Fruit fly (Drosophila melanogaster) whole organism, prepupa: ENCODE data around the gene Fancd2.

Source experiments
- Blimp-1 ChIP-seq: fragments of 200-800 bp; sonication (Bioruptor generic); optimal IDR thresholded peaks from 3 replicates; lab custom pipeline; 2017; ENCODE audit warnings: missing biosample characterization, missing genetic modification characterization, mild to moderate bottlenecking, moderate library complexity, missing genetic modification reagents
- CG10631 ChIP-seq: fragments of 200-800 bp; sonication (Bioruptor generic); optimal IDR thresholded peaks from 2 replicates; lab custom pipeline; 2016; ENCODE audit warnings: missing biosample characterization, missing genetic modification characterization
- CG10669 ChIP-seq: fragments of 200-800 bp; sonication (Bioruptor generic); optimal IDR thresholded peaks from 3 replicates; lab custom pipeline; 2018; ENCODE audit warnings: missing biosample characterization, mild to moderate bottlenecking, missing genetic modification characterization, moderate library complexity
- CG11294 ChIP-seq: fragments of 200-800 bp; sonication (Bioruptor generic); IDR thresholded peaks from 2 replicates; pipeline ENCODE4 v1.3.6; 2022; ENCODE audit warnings: missing biosample characterization, missing genetic modification characterization
- CG11762 ChIP-seq: fragments of 200-800 bp; sonication (Bioruptor generic); optimal IDR thresholded peaks from 3 replicates; lab custom pipeline; 2016; ENCODE audit warnings: missing biosample characterization, missing genetic modification characterization; ENCODE audit not compliant: insufficient read depth
- CG11902 ChIP-seq: fragments of 200-800 bp; sonication (Bioruptor generic); optimal IDR thresholded peaks from 3 replicates; lab custom pipeline; 2016; ENCODE audit warnings: missing biosample characterization, missing genetic modification characterization
- CG15336 ChIP-seq: fragments of 200-800 bp; sonication (Bioruptor generic); IDR thresholded peaks from 2 replicates; pipeline ENCODE4 v1.3.6; 2022; ENCODE audit warnings: missing biosample characterization, missing genetic modification characterization
- CG1621 ChIP-seq: fragments of 200-800 bp; sonication (Bioruptor generic); optimal IDR thresholded peaks from 3 replicates; lab custom pipeline; 2018; ENCODE audit warnings: missing biosample characterization, mild to moderate bottlenecking, missing genetic modification characterization
- CG16779 ChIP-seq: fragments of 200-800 bp; sonication (Bioruptor generic); optimal IDR thresholded peaks from 3 replicates; lab custom pipeline; 2017; ENCODE audit warnings: missing biosample characterization, mild to moderate bottlenecking, missing genetic modification characterization
- CG3032 ChIP-seq: fragments of 200-800 bp; optimal IDR thresholded peaks from 2 replicates; lab custom pipeline; 2019; ENCODE audit warnings: missing biosample characterization, mild to moderate bottlenecking, missing genetic modification characterization, moderate library complexity
- CG31627 ChIP-seq: fragments of 200-800 bp; sonication (Bioruptor generic); optimal IDR thresholded peaks from 3 replicates; lab custom pipeline; 2016; ENCODE audit warnings: missing biosample characterization, missing genetic modification characterization
- CG32006 ChIP-seq: fragments of 200-800 bp; sonication (Bioruptor generic); optimal IDR thresholded peaks from 3 replicates; lab custom pipeline; 2017; ENCODE audit warnings: missing biosample characterization, mild to moderate bottlenecking, missing genetic modification characterization
- CG34406 ChIP-seq: fragments of 200-800 bp; sonication (Bioruptor generic); optimal IDR thresholded peaks from 3 replicates; lab custom pipeline; 2016; ENCODE audit warnings: missing biosample characterization, missing genetic modification characterization
- CG3919 ChIP-seq: fragments of 200-800 bp; sonication (Bioruptor generic); optimal IDR thresholded peaks from 3 replicates; lab custom pipeline; 2016; ENCODE audit warnings: missing biosample characterization, missing genetic modification characterization
- CG4318 ChIP-seq: fragments of 200-800 bp; sonication (Bioruptor generic); optimal IDR thresholded peaks from 3 replicates; lab custom pipeline; 2017; ENCODE audit warnings: missing biosample characterization, mild to moderate bottlenecking, missing genetic modification characterization
- CG6163 ChIP-seq: fragments of 200-800 bp; sonication (Bioruptor generic); IDR thresholded peaks from 3 replicates; pipeline ENCODE4 v1.3.6; 2022; ENCODE audit warnings: missing biosample characterization, missing genetic modification characterization
- CG6808 ChIP-seq: fragments of 200-800 bp; sonication (Bioruptor generic); optimal IDR thresholded peaks from 3 replicates; lab custom pipeline; 2017; ENCODE audit warnings: missing biosample characterization, missing genetic modification characterization, mild to moderate bottlenecking, moderate library complexity, missing genetic modification reagents
- CG6854 ChIP-seq: fragments of 200-800 bp; sonication (Bioruptor generic); optimal IDR thresholded peaks from 2 replicates; lab custom pipeline; 2017; ENCODE audit warnings: missing biosample characterization, mild to moderate bottlenecking, missing genetic modification characterization
- CG7368 ChIP-seq: fragments of 200-800 bp; sonication (Bioruptor generic); optimal IDR thresholded peaks from 3 replicates; lab custom pipeline; 2016; ENCODE audit warnings: missing biosample characterization, missing genetic modification characterization
- CG8632 ChIP-seq: fragments of 200-800 bp; sonication (Bioruptor generic); optimal IDR thresholded peaks from 3 replicates; lab custom pipeline; 2016; ENCODE audit warnings: missing biosample characterization, missing genetic modification characterization
- CG9139 ChIP-seq: fragments of 200-800 bp; sonication (Bioruptor generic); optimal IDR thresholded peaks from 3 replicates; lab custom pipeline; 2017; ENCODE audit warnings: missing biosample characterization, mild to moderate bottlenecking, missing genetic modification characterization
- Eip75B ChIP-seq: fragments of 200-800 bp; sonication (Bioruptor generic); optimal IDR thresholded peaks from 3 replicates; lab custom pipeline; 2016; ENCODE audit warnings: missing biosample characterization, missing genetic modification characterization
- Eip78C ChIP-seq: fragments of 200-800 bp; sonication (Bioruptor generic); peaks from one replicate; lab custom pipeline; 2016; ENCODE audit warnings: missing biosample characterization, missing genetic modification characterization
- Eip93F ChIP-seq: fragments of 200-800 bp; sonication (Bioruptor generic); optimal IDR thresholded peaks from 2 replicates; lab custom pipeline; 2016; ENCODE audit warnings: missing biosample characterization, mild to moderate bottlenecking, missing genetic modification characterization
- Ets21C ChIP-seq: fragments of 200-800 bp; sonication (Bioruptor generic); optimal IDR thresholded peaks from 3 replicates; lab custom pipeline; 2016; ENCODE audit warnings: missing biosample characterization, missing genetic modification characterization
- Ets96B ChIP-seq: fragments of 200-800 bp; optimal IDR thresholded peaks from 2 replicates; lab custom pipeline; 2019; ENCODE audit warnings: missing biosample characterization, mild to moderate bottlenecking, missing genetic modification characterization, moderate library complexity
- Hr38 ChIP-seq: sonication (Bioruptor generic); optimal IDR thresholded peaks from 2 replicates; lab custom pipeline; 2016; ENCODE audit warnings: missing biosample characterization, missing genetic modification characterization
- Hr39 ChIP-seq: fragments of 200-800 bp; sonication (Bioruptor generic); optimal IDR thresholded peaks from 2 replicates; lab custom pipeline; 2016; ENCODE audit warnings: missing biosample characterization, missing genetic modification characterization
- Hr4 ChIP-seq: fragments of 200-800 bp; sonication (Bioruptor generic); optimal IDR thresholded peaks from 3 replicates; lab custom pipeline; 2016; ENCODE audit warnings: missing biosample characterization, missing genetic modification characterization
- Lpt ChIP-seq: fragments of 200-800 bp; sonication (Bioruptor generic); optimal IDR thresholded peaks from 3 replicates; lab custom pipeline; 2016; ENCODE audit warnings: missing biosample characterization, missing genetic modification characterization
- Smox ChIP-seq: fragments of 200-800 bp; sonication (Bioruptor generic); optimal IDR thresholded peaks from 3 replicates; lab custom pipeline; 2016; ENCODE audit warnings: missing biosample characterization, missing genetic modification characterization
- Sox14 ChIP-seq: fragments of 200-800 bp; sonication (Bioruptor generic); optimal IDR thresholded peaks from 3 replicates; lab custom pipeline; 2016; ENCODE audit warnings: missing biosample characterization, missing genetic modification characterization
- achi ChIP-seq: fragments of 200-800 bp; sonication (Bioruptor generic); optimal IDR thresholded peaks from 3 replicates; lab custom pipeline; 2016; ENCODE audit warnings: missing biosample characterization, missing genetic modification characterization
- acj6 ChIP-seq: fragments of 200-800 bp; sonication (Bioruptor generic); optimal IDR thresholded peaks from 3 replicates; lab custom pipeline; 2016; ENCODE audit warnings: missing biosample characterization, missing genetic modification characterization
- cyc ChIP-seq: fragments of 200-800 bp; sonication (Bioruptor generic); optimal IDR thresholded peaks from 3 replicates; lab custom pipeline; 2016; ENCODE audit warnings: missing biosample characterization, missing genetic modification characterization
- dsx ChIP-seq: fragments of 200-800 bp; optimal IDR thresholded peaks from 3 replicates; lab custom pipeline; 2019; ENCODE audit warnings: missing biosample characterization, mild to moderate bottlenecking, missing genetic modification characterization, moderate library complexity; ENCODE audit not compliant: poor library complexity, severe bottlenecking
- eg ChIP-seq: fragments of 200-800 bp; sonication (Bioruptor generic); IDR thresholded peaks from 3 replicates; pipeline ENCODE4 v1.3.6; 2022; ENCODE audit warnings: missing biosample characterization, missing genetic modification characterization
- esn ChIP-seq: fragments of 200-800 bp; sonication (Bioruptor generic); optimal IDR thresholded peaks from 2 replicates; lab custom pipeline; 2016; ENCODE audit warnings: missing biosample characterization, mild to moderate bottlenecking, missing genetic modification characterization, moderate library complexity
- fd59A ChIP-seq: fragments of 200-800 bp; sonication (Bioruptor generic); optimal IDR thresholded peaks from 2 replicates; lab custom pipeline; 2017; ENCODE audit warnings: missing biosample characterization, mild to moderate bottlenecking, missing genetic modification characterization, missing genetic modification reagents
- fkh ChIP-seq: fragments of 200-800 bp; sonication (Bioruptor generic); optimal IDR thresholded peaks from 3 replicates; lab custom pipeline; 2017; ENCODE audit warnings: missing biosample characterization, mild to moderate bottlenecking, missing genetic modification characterization, moderate library complexity
- lz ChIP-seq: fragments of 200-800 bp; sonication (Bioruptor generic); optimal IDR thresholded peaks from 3 replicates; lab custom pipeline; 2016; ENCODE audit warnings: missing biosample characterization, missing genetic modification characterization
- net ChIP-seq: fragments of 200-800 bp; sonication (Bioruptor generic); optimal IDR thresholded peaks from 3 replicates; lab custom pipeline; 2016; ENCODE audit warnings: missing biosample characterization, missing genetic modification characterization
- pdm3 ChIP-seq: fragments of 200-800 bp; sonication (Bioruptor generic); optimal IDR thresholded peaks from 3 replicates; lab custom pipeline; 2016; ENCODE audit warnings: missing biosample characterization, missing genetic modification characterization
- salr ChIP-seq, 2 experiments: fragments of 200-800 bp; sonication (Bioruptor generic); optimal IDR thresholded peaks; 3 replicates each; lab custom pipeline; 2016 to 2018; ENCODE audit warnings: missing biosample characterization in 2 of 2, missing genetic modification characterization in 2 of 2, mild to moderate bottlenecking in 1 of 2
- ss ChIP-seq, 2 experiments: fragments of 200-800 bp; sonication (Bioruptor generic); optimal IDR thresholded peaks; 2 replicates in 1 of 2; 3 replicates in 1 of 2; lab custom pipeline; 2017 to 2018; ENCODE audit warnings: mild to moderate bottlenecking in 2 of 2, missing biosample characterization in 2 of 2, missing genetic modification characterization in 2 of 2, moderate library complexity in 1 of 2
- svp ChIP-seq: fragments of 200-800 bp; sonication (Bioruptor generic); peaks from one replicate; lab custom pipeline; 2016; ENCODE audit warnings: missing biosample characterization, missing genetic modification characterization
- topi ChIP-seq: fragments of 200-800 bp; sonication (Bioruptor generic); optimal IDR thresholded peaks from 3 replicates; lab custom pipeline; 2016; ENCODE audit warnings: missing biosample characterization, missing genetic modification characterization

Fancd2 gene

DNA sequence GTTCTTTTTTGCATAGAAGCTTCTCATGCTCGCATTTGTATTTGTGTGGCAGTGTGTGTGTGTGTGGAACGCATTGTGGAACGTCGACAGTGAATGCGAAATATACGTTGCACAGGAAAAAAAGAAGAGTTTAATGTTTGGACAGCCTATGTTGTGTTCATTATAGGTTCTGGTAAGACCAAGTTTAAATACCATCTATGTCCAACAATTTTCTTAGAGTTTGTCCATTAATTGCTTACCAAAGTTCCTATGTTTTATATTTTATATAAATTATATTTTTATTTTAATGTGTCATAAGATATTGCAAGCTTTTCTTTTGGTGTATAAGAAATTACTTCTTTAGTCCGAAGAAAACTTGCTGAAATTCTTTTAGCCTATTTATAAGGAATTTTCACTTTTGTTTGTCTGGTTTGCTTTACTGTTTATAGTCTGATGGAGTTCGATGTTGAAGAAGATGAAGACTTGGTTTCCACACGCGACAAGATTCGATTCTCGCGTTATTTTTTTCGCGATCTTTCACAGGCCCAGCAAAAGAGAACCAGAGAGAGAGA lies 33.8 kb downstream of the Fancd2 start (continued):
- TF ChIP-seq Sox14 (GFP tag; lab: Kevin White, UChicago) (peak; percentile 78), CG3032 (tag; lab: Kevin White, UChicago) (peak; percentile 96), net (GFP tag; lab: Kevin White, UChicago) (peak; percentile 83), CG7368 (GFP tag; lab: Kevin White, UChicago) (peak; percentile 73), CG16779 (tag; lab: Kevin White, UChicago) (peak; percentile 76), Hr38 (GFP tag; lab: Kevin White, UChicago) (no peak), CG6808 (GFP tag; lab: Kevin White, UChicago) (peak; percentile 88), Ets21C (GFP tag; lab: Kevin White, UChicago) (peak; percentile 59), cyc (peak; percentile 79), Eip93F (GFP tag; lab: Kevin White, UChicago) (peak; percentile 19), Eip78C (GFP tag; lab: Kevin White, UChicago) (peak; percentile 94), fkh (no peak), fd59A (GFP tag; lab: Kevin White, UChicago) (peak; percentile 74), Hr4 (GFP tag; lab: Kevin White, UChicago) (peak; percentile 80), CG10669 (GFP tag; lab: Kevin White, UChicago) (peak; percentile 91), CG8632 (peak; percentile 90), Blimp-1 (GFP tag; lab: Kevin White, UChicago) (peak; percentile 76), CG1621 (tag; lab: Kevin White, UChicago) (peak; percentile 78), acj6 (GFP tag; lab: Kevin White, UChicago) (peak; percentile 92), achi (GFP tag; lab: Kevin White, UChicago) (peak; percentile 91), Ets96B (tag; lab: Kevin White, UChicago) (peak; percentile 94), esn (GFP tag; lab: Kevin White, UChicago) (peak; percentile 87), CG11902 (peak; percentile 70), ss (GFP tag; optimal IDR thresholded peaks at IDR 0.05; lab: Kevin White, UChicago) (peak; percentile 85 to 87)
- TF ChIP-seq, all 60 proteins: peak for 57

DNA sequence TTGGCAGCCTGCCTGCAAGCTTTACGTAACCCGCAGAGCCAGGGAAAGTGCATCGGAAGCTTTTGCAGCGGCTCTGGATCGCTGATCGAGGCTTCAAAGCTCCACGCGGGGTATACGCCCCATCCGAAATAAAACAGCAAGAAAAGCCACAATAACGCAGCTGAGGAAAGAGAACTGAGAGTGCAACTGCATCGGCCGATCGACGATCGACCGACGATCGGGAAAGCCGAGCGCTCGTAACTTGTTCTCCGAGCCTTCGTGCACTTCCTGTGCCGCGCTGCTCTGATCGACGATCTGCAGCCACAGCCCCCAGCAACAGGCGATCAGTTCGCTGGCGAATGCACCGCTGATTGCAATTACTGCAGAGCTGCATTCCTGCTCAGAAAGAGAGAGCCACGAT lies 36.0 kb downstream of the Fancd2 start:
- TF ChIP-seq CG34406 (GFP tag; lab: Kevin White, UChicago) (peak; percentile 49), lz (GFP tag; lab: Kevin White, UChicago) (no peak), Ets96B (tag; lab: Kevin White, UChicago) (peak; percentile 47), CG11294 (GFP tag; lab: Robert Waterston, UW) (peak; percentile 51; the same call in 1 of the 2 replicates), Eip75B (GFP tag; lab: Kevin White, UChicago) (peak; percentile 61), Smox (GFP tag; lab: Kevin White, UChicago) (peak; percentile 11), fkh (no peak), eg (GFP tag; lab: Robert Waterston, UW) (peak; percentile 79; the same call in 2 of the 3 replicates), CG4318 (GFP tag; lab: Kevin White, UChicago) (no peak), acj6 (GFP tag; lab: Kevin White, UChicago) (no peak), CG6163 (GFP tag; lab: Robert Waterston, UW) (no peak; the same call in none of the 3 replicates), ss (GFP tag; optimal IDR thresholded peaks at IDR 0.05; lab: Kevin White, UChicago) (peak; percentile 85 to 91), CG16779 (tag; lab: Kevin White, UChicago) (peak; percentile 76), pdm3 (GFP tag; lab: Kevin White, UChicago) (no peak), Eip78C (GFP tag; lab: Kevin White, UChicago) (peak; percentile 91), CG6854 (GFP tag; lab: Kevin White, UChicago) (peak; percentile 90), CG1621 (tag; lab: Kevin White, UChicago) (peak; percentile 62), CG10631 (GFP tag; lab: Kevin White, UChicago) (no peak), Lpt (GFP tag; lab: Kevin White, UChicago) (peak; percentile 66), salr (GFP tag; optimal IDR thresholded peaks at IDR 0.05; lab: Kevin White, UChicago) (peak in 1 of 2 experiments; percentile 13), CG8632 (peak; percentile 18), Ets21C (GFP tag; lab: Kevin White, UChicago) (no peak), Sox14 (GFP tag; lab: Kevin White, UChicago) (peak; percentile 20), Hr39 (GFP tag; lab: Kevin White, UChicago) (no peak), dsx (GFP tag; lab: Kevin White, UChicago) (peak; percentile 63), CG11762 (GFP tag; lab: Kevin White, UChicago) (no peak), CG9139 (peak; percentile 84), Blimp-1 (GFP tag; lab: Kevin White, UChicago) (peak; percentile 82), svp (GFP tag; lab: Kevin White, UChicago) (peak; percentile 91), CG32006 (GFP tag; lab: Kevin White, UChicago) (peak; percentile 0), topi (GFP tag; lab: Kevin White, UChicago) (peak; percentile 34), CG3919 (GFP tag; lab: Kevin White, UChicago) (peak; percentile 78), CG15336 (GFP tag; lab: Robert Waterston, UW) (peak; percentile 80), CG11902 (no peak), CG31627 (GFP tag; lab: Kevin White, UChicago) (no peak), net (GFP tag; lab: Kevin White, UChicago) (peak; percentile 65)
